Worm (Caenorhabditis elegans): ENCODE data around the gene ets-10.

ce11 chrX:4297452-4297851 lies 13.5 kb downstream of the ets-10 start, which contains the start of gene paf-2:
- TF ChIP-seq ama-1 (optimal IDR thresholded peaks at IDR 0.05) (no peak), hnd-1 (tag; optimal IDR thresholded peaks at IDR 0.05) (no peak), flt-1 (GFP tag; IDR thresholded peaks at IDR 0.05) (no peak), tbx-11 (GFP tag; IDR thresholded peaks at IDR 0.05) (no peak), ets-7 (tag; optimal IDR thresholded peaks at IDR 0.05) (no peak), hmg-4 (GFP tag; optimal IDR thresholded peaks at IDR 0.05) (no peak), B0310.2 (tag; optimal IDR thresholded peaks at IDR 0.05) (no peak), sea-1 (GFP tag; conservative IDR thresholded peaks at IDR 0.05) (no peak), ceh-36 (tag; optimal IDR thresholded peaks at IDR 0.05) (no peak), F13C5.2 (tag; optimal IDR thresholded peaks at IDR 0.05) (no peak)

All from whole organism, early embryonic.